Fruit fly (Drosophila melanogaster) whole organism, embryonic: ENCODE measurements around the gene Sld5.

Experiments
- B-H2 ChIP-seq: fragments of 200-800 bp; sonication (Bioruptor generic); optimal IDR thresholded peaks from 2 replicates; lab custom pipeline; 2018; ENCODE audit warnings: missing biosample characterization, mild to moderate bottlenecking, missing genetic modification characterization
- CG10209 ChIP-seq: fragments of 200-800 bp; sonication (Bioruptor generic); optimal IDR thresholded peaks from 3 replicates; lab custom pipeline; 2017; ENCODE audit warnings: missing biosample characterization, mild to moderate bottlenecking, missing genetic modification characterization, missing genetic modification reagents
- CG11093 ChIP-seq: fragments of 200-800 bp; sonication (Bioruptor generic); IDR thresholded peaks from 3 replicates; pipeline ENCODE4 v1.3.6; 2022; ENCODE audit warnings: missing biosample characterization, missing genetic modification characterization
- CG12104 ChIP-seq: fragments of 200-800 bp; sonication (Bioruptor generic); optimal IDR thresholded peaks from 3 replicates; lab custom pipeline; 2016; ENCODE audit warnings: missing biosample characterization, missing genetic modification characterization
- CG12769 ChIP-seq: fragments of 200-800 bp; sonication (Bioruptor generic); optimal IDR thresholded peaks from 2 replicates; lab custom pipeline; 2019; ENCODE audit warnings: missing biosample characterization, mild to moderate bottlenecking, missing genetic modification characterization, moderate library complexity
- CG13296 ChIP-seq: fragments of 200-800 bp; sonication (Bioruptor generic); optimal IDR thresholded peaks from 3 replicates; lab custom pipeline; 2018; ENCODE audit warnings: missing biosample characterization, mild to moderate bottlenecking, missing genetic modification characterization
- CG14860 ChIP-seq: fragments of 200-800 bp; sonication (Bioruptor generic); IDR thresholded peaks from 3 replicates; pipeline ENCODE4 v1.3.6; 2022; ENCODE audit warnings: missing biosample characterization, missing genetic modification characterization; ENCODE audit not compliant: partially characterized antibody
- CG15073 ChIP-seq: fragments of 200-800 bp; sonication (Bioruptor generic); optimal IDR thresholded peaks from 2 replicates; lab custom pipeline; 2016; ENCODE audit warnings: missing biosample characterization, missing genetic modification characterization
- CG15479 ChIP-seq: fragments of 200-800 bp; sonication (Bioruptor generic); optimal IDR thresholded peaks from 3 replicates; lab custom pipeline; 2019; ENCODE audit warnings: missing biosample characterization, mild to moderate bottlenecking, missing genetic modification characterization, moderate library complexity
- CG17568 ChIP-seq: fragments of 200-800 bp; sonication (Bioruptor generic); optimal IDR thresholded peaks from 2 replicates; lab custom pipeline; 2018; ENCODE audit warnings: missing biosample characterization, mild to moderate bottlenecking, missing genetic modification characterization, moderate library complexity
- CG18262 ChIP-seq: fragments of 200-800 bp; optimal IDR thresholded peaks from 3 replicates; lab custom pipeline; 2019; ENCODE audit warnings: missing biosample characterization, mild to moderate bottlenecking, missing genetic modification characterization, moderate library complexity
- CG30431 ChIP-seq: fragments of 200-800 bp; sonication (Bioruptor generic); optimal IDR thresholded peaks from 2 replicates; lab custom pipeline; 2017; ENCODE audit warnings: missing biosample characterization, missing genetic modification characterization
- CG31388 ChIP-seq: fragments of 200-800 bp; sonication (Bioruptor generic); optimal IDR thresholded peaks from 2 replicates; lab custom pipeline; 2016; ENCODE audit warnings: missing biosample characterization, missing genetic modification characterization
- CG3995 ChIP-seq: fragments of 200-800 bp; sonication (Bioruptor generic); optimal IDR thresholded peaks from 3 replicates; lab custom pipeline; 2016; ENCODE audit warnings: missing biosample characterization, missing genetic modification characterization
- CG4424 ChIP-seq: fragments of 200-800 bp; sonication (Bioruptor generic); optimal IDR thresholded peaks from 3 replicates; lab custom pipeline; 2016; ENCODE audit warnings: missing biosample characterization, missing genetic modification characterization
- CG5180 ChIP-seq: fragments of 200-800 bp; sonication (Bioruptor generic); optimal IDR thresholded peaks from 3 replicates; lab custom pipeline; 2017; ENCODE audit warnings: missing biosample characterization, missing genetic modification characterization, mild to moderate bottlenecking, moderate library complexity, missing genetic modification reagents
- CG6272 ChIP-seq: fragments of 200-800 bp; sonication (Bioruptor generic); IDR thresholded peaks from 2 replicates; pipeline ENCODE4 v1.3.6; 2022; ENCODE audit warnings: missing biosample characterization, missing genetic modification characterization
- CG7271 ChIP-seq: fragments of 200-800 bp; sonication (Bioruptor generic); optimal IDR thresholded peaks from 2 replicates; lab custom pipeline; 2018; ENCODE audit warnings: missing biosample characterization, mild to moderate bottlenecking, missing genetic modification characterization, moderate library complexity
- CG7928 ChIP-seq: fragments of 200-800 bp; sonication (Bioruptor generic); optimal IDR thresholded peaks from 2 replicates; lab custom pipeline; 2017; ENCODE audit warnings: missing biosample characterization, mild to moderate bottlenecking, missing genetic modification characterization
- CG8478 ChIP-seq: fragments of >200 bp; optimal IDR thresholded peaks from 2 replicates; lab custom pipeline; 2018
- CG8924 ChIP-seq: fragments of 200-800 bp; optimal IDR thresholded peaks from 3 replicates; lab custom pipeline; 2019; ENCODE audit warnings: missing biosample characterization, mild to moderate bottlenecking, missing genetic modification characterization, moderate library complexity
- CG9437 ChIP-seq: fragments of 200-800 bp; sonication (Bioruptor generic); optimal IDR thresholded peaks from 2 replicates; lab custom pipeline; 2018; ENCODE audit warnings: missing biosample characterization, mild to moderate bottlenecking, missing genetic modification characterization
- CHES-1-like ChIP-seq: fragments of 200-800 bp; sonication (Bioruptor generic); optimal IDR thresholded peaks from 2 replicates; lab custom pipeline; 2016; ENCODE audit warnings: missing biosample characterization, missing genetic modification characterization
- Dp ChIP-seq: fragments of 200-800 bp; sonication (Bioruptor generic); optimal IDR thresholded peaks from 2 replicates; lab custom pipeline; 2018; ENCODE audit warnings: missing biosample characterization, mild to moderate bottlenecking, missing genetic modification characterization, moderate library complexity
- Drgx ChIP-seq: fragments of 200-800 bp; sonication (Bioruptor generic); IDR thresholded peaks from 2 replicates; pipeline ENCODE4 v1.3.6; 2022; ENCODE audit warnings: missing biosample characterization, missing genetic modification characterization
- ERR ChIP-seq: fragments of 200-800 bp; sonication (Bioruptor generic); optimal IDR thresholded peaks from 2 replicates; lab custom pipeline; 2016; ENCODE audit warnings: missing biosample characterization, missing genetic modification characterization
- Gug ChIP-seq: fragments of 200-800 bp; sonication (Bioruptor generic); IDR thresholded peaks from 4 replicates; pipeline ENCODE4 v1.3.6; 2022; ENCODE audit warnings: missing biosample characterization, missing genetic modification characterization
- Hsf ChIP-seq: fragments of 200-800 bp; sonication (Bioruptor generic); optimal IDR thresholded peaks from 3 replicates; lab custom pipeline; 2016; ENCODE audit warnings: missing biosample characterization, missing genetic modification characterization
- Meics ChIP-seq: fragments of 200-800 bp; sonication (Bioruptor generic); optimal IDR thresholded peaks from 2 replicates; lab custom pipeline; 2017; ENCODE audit warnings: missing biosample characterization, mild to moderate bottlenecking, missing genetic modification characterization
- NfI ChIP-seq: fragments of 200-800 bp; sonication (Bioruptor generic); optimal IDR thresholded peaks from 3 replicates; lab custom pipeline; 2018; ENCODE audit warnings: missing biosample characterization, mild to moderate bottlenecking, missing genetic modification characterization, moderate library complexity
- Sry-β ChIP-seq: fragments of 200-800 bp; sonication (Bioruptor generic); optimal IDR thresholded peaks from 2 replicates; lab custom pipeline; 2018; ENCODE audit warnings: missing biosample characterization, mild to moderate bottlenecking, missing genetic modification characterization, moderate library complexity
- crc ChIP-seq: fragments of 200-800 bp; sonication (Bioruptor generic); optimal IDR thresholded peaks from 2 replicates; lab custom pipeline; 2016; ENCODE audit warnings: missing biosample characterization, missing genetic modification characterization
- croc ChIP-seq: fragments of 200-800 bp; sonication (Bioruptor generic); conservative IDR thresholded peaks from 3 replicates; pipeline ENCODE4 v1.3.6; 2022; ENCODE audit warnings: missing biosample characterization, missing genetic modification characterization
- da ChIP-seq: fragments of 200-800 bp; sonication (Bioruptor generic); optimal IDR thresholded peaks from 2 replicates; lab custom pipeline; 2016; ENCODE audit warnings: missing biosample characterization, missing genetic modification characterization
- dpn ChIP-seq, 2 experiments: fragments of 200-800 bp; sonication (Bioruptor generic); optimal IDR thresholded peaks; 3 replicates each; lab custom pipeline; 2016; ENCODE audit warnings: missing biosample characterization in 2 of 2, missing genetic modification characterization in 2 of 2
- fd96Cb ChIP-seq: fragments of 200-800 bp; sonication (Bioruptor generic); optimal IDR thresholded peaks from 2 replicates; lab custom pipeline; 2018; ENCODE audit warnings: missing biosample characterization, mild to moderate bottlenecking, missing genetic modification characterization, moderate library complexity
- ftz-f1 ChIP-seq: fragments of 200-800 bp; sonication (Bioruptor generic); optimal IDR thresholded peaks from 2 replicates; lab custom pipeline; 2016; ENCODE audit warnings: missing biosample characterization, missing genetic modification characterization
- gce ChIP-seq: fragments of 200-800 bp; sonication (Bioruptor generic); IDR thresholded peaks from 3 replicates; pipeline ENCODE4 v1.3.6; 2022; ENCODE audit warnings: missing biosample characterization, missing genetic modification characterization
- gem ChIP-seq: fragments of 200-800 bp; sonication (Bioruptor generic); optimal IDR thresholded peaks from 2 replicates; lab custom pipeline; 2019; ENCODE audit warnings: missing biosample characterization, mild to moderate bottlenecking, missing genetic modification characterization, moderate library complexity
- kni ChIP-seq: fragments of 200-800 bp; sonication (Bioruptor generic); optimal IDR thresholded peaks from 3 replicates; lab custom pipeline; 2017; ENCODE audit warnings: mild to moderate bottlenecking, missing biosample characterization, missing genetic modification reagents, missing genetic modification characterization
- lbe ChIP-seq: fragments of 200-800 bp; sonication (Bioruptor generic); optimal IDR thresholded peaks from 2 replicates; lab custom pipeline; 2016; ENCODE audit warnings: missing biosample characterization, mild to moderate bottlenecking, missing genetic modification characterization
- lov ChIP-seq, 2 experiments: fragments of 200-800 bp in 1 of 2; fragments of >200 bp in 1 of 2; sonication (Bioruptor generic) in 1 of 2; IDR thresholded peaks in 1 of 2; optimal IDR thresholded peaks in 1 of 2; 2 replicates in 1 of 2; 3 replicates in 1 of 2; pipeline versions ENCODE4 v1.3.6 to Lab custom; 2017 to 2022; ENCODE audit warnings: missing biosample characterization in 1 of 2, missing genetic modification characterization in 1 of 2
- nmo ChIP-seq: fragments of 200-800 bp; sonication (Bioruptor generic); optimal IDR thresholded peaks from 2 replicates; lab custom pipeline; 2018; ENCODE audit warnings: missing biosample characterization, mild to moderate bottlenecking, missing genetic modification characterization, moderate library complexity
- phol ChIP-seq: fragments of 200-800 bp; sonication (Bioruptor generic); optimal IDR thresholded peaks from 3 replicates; lab custom pipeline; 2018; ENCODE audit warnings: missing biosample characterization, mild to moderate bottlenecking, missing genetic modification characterization, moderate library complexity
- schlank ChIP-seq: fragments of 200-800 bp; sonication (Bioruptor generic); optimal IDR thresholded peaks from 2 replicates; lab custom pipeline; 2018; ENCODE audit warnings: missing biosample characterization, mild to moderate bottlenecking, missing genetic modification characterization
- sd ChIP-seq: fragments of 200-800 bp; sonication (Bioruptor generic); optimal IDR thresholded peaks from 3 replicates; lab custom pipeline; 2018; ENCODE audit warnings: missing biosample characterization, mild to moderate bottlenecking, missing genetic modification characterization, moderate library complexity
- sr ChIP-seq: fragments of 200-800 bp; sonication (Bioruptor generic); IDR thresholded peaks from 3 replicates; pipeline ENCODE4 v1.3.6; 2022; ENCODE audit warnings: missing biosample characterization, missing genetic modification characterization
- stwl ChIP-seq: fragments of 200-800 bp; sonication (Bioruptor generic); optimal IDR thresholded peaks from 3 replicates; lab custom pipeline; 2018; ENCODE audit warnings: missing biosample characterization, mild to moderate bottlenecking, missing genetic modification characterization, moderate library complexity

Gene Sld5

DNA sequence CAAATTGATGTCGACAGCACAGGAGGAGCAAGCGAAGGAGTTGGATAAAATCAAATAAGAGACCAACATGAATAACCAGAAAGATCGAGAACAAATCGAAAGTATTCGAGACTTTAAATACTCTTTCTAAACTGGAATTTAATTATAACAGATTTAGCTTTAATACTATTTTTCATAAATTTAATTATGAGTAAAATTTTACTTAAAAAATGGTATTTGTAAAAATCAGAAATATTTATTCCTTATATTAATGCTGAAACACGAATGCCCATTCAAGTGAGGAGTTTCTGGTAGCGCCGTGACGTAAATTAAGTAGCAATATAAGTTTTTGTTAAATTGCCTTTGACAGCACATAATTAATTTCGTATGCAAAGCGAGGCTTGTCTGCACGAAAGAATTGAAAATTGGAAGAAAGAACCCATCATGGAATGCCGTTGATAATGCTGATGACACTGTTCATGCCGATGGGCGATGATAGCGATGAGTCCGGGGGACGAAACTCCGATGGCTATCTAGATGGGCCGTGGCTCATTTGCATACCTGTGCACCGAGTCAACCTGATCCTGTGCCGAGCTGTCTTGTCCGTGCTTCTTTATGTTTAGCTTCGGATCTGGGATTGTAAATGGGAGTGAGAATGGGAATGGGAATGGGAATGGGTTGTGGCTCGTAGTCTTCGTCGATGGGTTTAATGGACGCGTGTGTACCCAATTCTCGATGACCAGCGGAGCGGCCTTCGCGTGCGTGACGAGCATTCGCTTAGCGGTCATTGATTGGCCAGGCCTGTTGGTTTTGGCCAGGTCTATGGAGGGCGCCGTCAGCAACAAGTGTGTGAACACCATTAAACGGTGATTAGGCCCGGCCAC lies 43.3 kb downstream of the Sld5 start (continued):
- no peak for TF ChIP-seq CG17568
- no peak for TF ChIP-seq CG31388 (GFP tag; lab: Kevin White, UChicago)
- no peak for TF ChIP-seq CHES-1-like (GFP tag; lab: Kevin White, UChicago)
- TF ChIP-seq Dp = no peak
- peak; percentile 78 for TF ChIP-seq gem (tag; lab: Kevin White, UChicago)
- TF ChIP-seq CG9437 (GFP tag; lab: Kevin White, UChicago) = peak; percentile 34
- peak; percentile 29 for TF ChIP-seq CG7271 (tag; lab: Kevin White, UChicago)
- peak; percentile 85 for TF ChIP-seq CG18262 (tag; lab: Kevin White, UChicago)
- TF ChIP-seq sd (tag; lab: Kevin White, UChicago) = peak; percentile 53
- TF ChIP-seq stwl (tag; lab: Kevin White, UChicago) = no peak
- no peak for TF ChIP-seq ftz-f1 (GFP tag; lab: Kevin White, UChicago)
- TF ChIP-seq CG12769 = peak; percentile 61
- TF ChIP-seq CG7928 (GFP tag; lab: Kevin White, UChicago) = no peak
- TF ChIP-seq CG30431 (GFP tag; lab: Kevin White, UChicago) = no peak
- no peak for TF ChIP-seq Sry-β (GFP tag; lab: Kevin White, UChicago)
- no peak for TF ChIP-seq NfI (GFP tag; lab: Kevin White, UChicago)
- TF ChIP-seq CG11093 (GFP tag; lab: Robert Waterston, UW) = no peak
- TF ChIP-seq CG10209 (GFP tag; lab: Kevin White, UChicago) = no peak
- TF ChIP-seq CG4424 (GFP tag; lab: Kevin White, UChicago) = peak; percentile 21
- no peak for TF ChIP-seq da (GFP tag; lab: Kevin White, UChicago)
- no peak for TF ChIP-seq Meics
- peak; percentile 63 for TF ChIP-seq phol (tag; lab: Kevin White, UChicago)

DNA sequence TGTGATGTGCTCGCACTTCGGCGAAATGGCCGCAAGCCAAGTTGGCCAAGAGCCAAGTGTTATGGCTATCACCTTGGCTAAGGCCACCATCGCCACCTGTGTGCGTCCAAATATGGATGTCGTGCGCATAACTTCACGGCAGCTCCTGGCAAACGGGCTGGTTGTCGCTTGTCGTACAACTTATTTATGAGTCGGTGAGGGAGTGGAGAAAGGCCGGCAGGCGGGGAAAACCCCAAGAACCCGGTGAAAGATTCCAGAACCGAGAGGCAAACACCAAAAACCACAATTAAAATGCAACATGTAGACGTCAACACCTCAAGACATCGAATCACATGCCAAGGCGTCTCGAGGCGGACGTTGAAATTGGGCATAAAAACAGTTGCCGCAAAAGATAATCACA lies 44.1 kb downstream of the Sld5 start:
- TF ChIP-seq CG14860 (GFP tag; lab: Robert Waterston, UW) (no peak), croc (GFP tag; lab: Robert Waterston, UW) (no peak), B-H2 (GFP tag; lab: Kevin White, UChicago) (no peak), lbe (GFP tag; lab: Kevin White, UChicago) (no peak), CG3995 (GFP tag; lab: Kevin White, UChicago) (no peak), CG15479 (GFP tag; lab: Kevin White, UChicago) (no peak), CG15073 (GFP tag; lab: Kevin White, UChicago) (no peak), kni (GFP tag; lab: Kevin White, UChicago) (peak; percentile 53), nmo (no peak), CG18262 (tag; lab: Kevin White, UChicago) (no peak), CG8478 (no peak), CG13296 (GFP tag; lab: Kevin White, UChicago) (no peak), CG5180 (GFP tag; lab: Kevin White, UChicago) (no peak), CG8924 (no peak), Hsf (no peak), CG7271 (tag; lab: Kevin White, UChicago) (no peak), gce (GFP tag; lab: Robert Waterston, UW) (no peak), CG6272 (GFP tag; lab: Robert Waterston, UW) (no peak), dpn (GFP tag; optimal IDR thresholded peaks at IDR 0.05; lab: Kevin White, UChicago) (no peak), schlank (no peak), fd96Cb (tag; lab: Kevin White, UChicago) (no peak), CG12104 (GFP tag; lab: Kevin White, UChicago) (no peak), Gug (GFP tag; lab: Robert Waterston, UW) (no peak), lov (optimal IDR thresholded peaks at IDR 0.05; lab: Kevin White, UChicago) (no peak), lov (GFP tag; IDR thresholded peaks at IDR 0.05; lab: Robert Waterston, UW) (0 out of 3 replicates have a peak, but pooled peaks have one; percentile 30), ERR (GFP tag; lab: Kevin White, UChicago) (no peak), crc (GFP tag; lab: Kevin White, UChicago) (no peak), Drgx (GFP tag; lab: Robert Waterston, UW) (0 out of 2 replicates have a peak, but pooled peaks have one; percentile 29), sr (no peak)
